Worm (Caenorhabditis elegans): ENCODE data around the gene ZK856.6.

DNA sequence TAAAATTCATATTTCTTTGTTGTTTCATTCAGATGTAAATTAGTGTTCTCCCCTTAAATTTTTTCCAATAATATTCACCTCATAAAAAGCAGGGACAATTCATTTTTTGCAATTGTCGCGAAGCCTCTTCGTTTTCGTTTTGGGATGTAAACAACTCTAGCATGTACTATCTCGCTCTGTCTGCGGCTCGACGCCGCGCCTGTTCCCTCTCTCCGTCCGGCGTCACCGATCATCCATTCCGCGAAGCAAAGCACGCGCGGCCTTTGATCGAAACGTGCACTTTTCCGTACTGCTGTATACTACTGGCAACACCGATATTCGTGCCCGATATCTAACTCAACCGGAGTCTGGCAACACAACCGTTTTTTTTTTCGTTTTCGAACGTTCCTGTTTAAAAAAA is 48.5 kb downstream of the ZK856.6 start:
- TF ChIP-seq unc-62 (GFP tag; optimal IDR thresholded peaks at IDR 0.05) (no peak), ceh-83 (GFP tag; optimal IDR thresholded peaks at IDR 0.05) (no peak), unc-39 (tag; optimal IDR thresholded peaks at IDR 0.05) (no peak), lin-13 (tag; optimal IDR thresholded peaks at IDR 0.05) (no peak), ztf-11 (tag; optimal IDR thresholded peaks at IDR 0.05) (no peak)

Measured in whole organism, mixed stage, embryonic.